Worm (Caenorhabditis elegans) whole organism, L4/young adult: ENCODE data around the gene syg-2.

Experiments
- W03F9.2 ChIP-seq: fragments of 150-350 bp; optimal IDR thresholded peaks from 2 replicates; lab custom pipeline; 2014; ENCODE audit warnings: missing biosample characterization, missing genetic modification characterization
- dao-5 ChIP-seq: sonication (generic microtip); optimal IDR thresholded peaks from 2 replicates; lab custom pipeline; 2016; ENCODE audit warnings: missing genotype, missing genetic modification characterization, moderate library complexity, missing compliant biosample characterization
- him-1 ChIP-seq: sonication (generic microtip); optimal IDR thresholded peaks from 2 replicates; lab custom pipeline; 2016; ENCODE audit warnings: missing genotype, missing genetic modification reagents, missing genetic modification characterization, missing compliant biosample characterization

The syg-2 gene

ce11 chrX:14704933-14705332 lies 50.2 kb downstream of the syg-2 start:
- TF ChIP-seq W03F9.2 (tag; lab: Kevin White, UChicago) = no peak
- no peak for TF ChIP-seq dao-5 (tag; lab: Kevin White, UChicago)
- TF ChIP-seq him-1 (tag; lab: Kevin White, UChicago) = no peak

ce11 chrX:14706698-14707285 lies 52.0 kb downstream of the syg-2 start, which contains the start of gene tmem-184:
tmem-184 (minus strand) TSS chrX:14706861.
- TF ChIP-seq W03F9.2 (tag; lab: Kevin White, UChicago) (peak; percentile 49), dao-5 (tag; lab: Kevin White, UChicago) (no peak)

- TF ChIP-seq W03F9.2 (tag; lab: Kevin White, UChicago) (peak; percentile 68), dao-5 (tag; lab: Kevin White, UChicago) (peak; percentile 30), him-1 (tag; lab: Kevin White, UChicago) (peak; percentile 93)
Observed at ce11 chrX:14708176-14708642, 53.4 kb downstream of the syg-2 start.

- no peak for TF ChIP-seq W03F9.2 (tag; lab: Kevin White, UChicago)
- no peak for TF ChIP-seq him-1 (tag; lab: Kevin White, UChicago)
- TF ChIP-seq dao-5 (tag; lab: Kevin White, UChicago) = no peak
Observed at ce11 chrX:14709591-14709990, 54.8 kb downstream of the syg-2 start.

ce11 chrX:14711168-14711629 lies 56.4 kb downstream of the syg-2 start, which contains the start of gene atrn-1:
atrn-1 (plus strand) TSS chrX:14711579.
- TF ChIP-seq him-1 (tag; lab: Kevin White, UChicago) = no peak
- TF ChIP-seq W03F9.2 (tag; lab: Kevin White, UChicago) = no peak
- no peak for TF ChIP-seq dao-5 (tag; lab: Kevin White, UChicago)
